Worm (Caenorhabditis elegans): ENCODE data around the gene fbxa-7.

DNA sequence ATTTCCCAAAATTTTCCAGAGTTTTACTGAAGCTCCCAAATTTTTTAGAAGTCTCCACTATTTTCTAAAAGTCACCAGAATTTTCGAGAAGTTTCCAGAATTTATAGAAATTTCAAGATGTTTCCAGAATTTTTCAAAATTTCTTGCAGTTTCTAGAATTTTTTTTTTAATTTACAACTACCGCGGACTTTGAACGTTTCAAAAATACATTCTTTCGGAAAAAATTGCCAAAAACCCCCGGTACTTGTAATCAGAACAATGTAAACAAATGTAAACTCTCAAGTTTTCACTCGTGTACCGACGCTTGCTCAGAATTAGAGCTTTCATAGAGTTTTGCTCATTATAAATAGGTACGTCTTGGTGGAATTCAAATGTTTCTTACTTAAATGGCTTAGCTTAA lies 21.5 kb upstream of the fbxa-7 start, which contains the start of gene fbxa-39:
- TF ChIP-seq nfya-1 (tag; optimal IDR thresholded peaks at IDR 0.05; ENCODE audit: borderline replicate concordance, insufficient read depth) (no peak), pha-4 (tag; optimal IDR thresholded peaks at IDR 0.05) (no peak), tbp1 (GFP tag; optimal IDR thresholded peaks at IDR 0.05) (no peak), atf-7 (tag; optimal IDR thresholded peaks at IDR 0.05) (no peak), sea-2 (GFP tag; IDR thresholded peaks at IDR 0.05) (no peak), rec-8 (tag; optimal IDR thresholded peaks at IDR 0.05) (no peak), ztf-18 (tag; optimal IDR thresholded peaks at IDR 0.05) (no peak), snpc-4 (GFP tag; optimal IDR thresholded peaks at IDR 0.05) (no peak), snpc-4 (tag; optimal IDR thresholded peaks at IDR 0.05) (no peak), Y53F4B.3 (GFP tag; IDR thresholded peaks at IDR 0.05) (no peak), mes-4 (tag; optimal IDR thresholded peaks at IDR 0.05) (no peak), let-526 (GFP tag; IDR thresholded peaks at IDR 0.05) (no peak), attf-5 (GFP tag; optimal IDR thresholded peaks at IDR 0.05) (no peak), Y79H2A.3 (GFP tag; conservative IDR thresholded peaks at IDR 0.05) (no peak), hmg-20 (GFP tag; IDR thresholded peaks at IDR 0.05) (no peak)
